Worm (Caenorhabditis elegans): ENCODE results near the gene fipr-2.

DNA sequence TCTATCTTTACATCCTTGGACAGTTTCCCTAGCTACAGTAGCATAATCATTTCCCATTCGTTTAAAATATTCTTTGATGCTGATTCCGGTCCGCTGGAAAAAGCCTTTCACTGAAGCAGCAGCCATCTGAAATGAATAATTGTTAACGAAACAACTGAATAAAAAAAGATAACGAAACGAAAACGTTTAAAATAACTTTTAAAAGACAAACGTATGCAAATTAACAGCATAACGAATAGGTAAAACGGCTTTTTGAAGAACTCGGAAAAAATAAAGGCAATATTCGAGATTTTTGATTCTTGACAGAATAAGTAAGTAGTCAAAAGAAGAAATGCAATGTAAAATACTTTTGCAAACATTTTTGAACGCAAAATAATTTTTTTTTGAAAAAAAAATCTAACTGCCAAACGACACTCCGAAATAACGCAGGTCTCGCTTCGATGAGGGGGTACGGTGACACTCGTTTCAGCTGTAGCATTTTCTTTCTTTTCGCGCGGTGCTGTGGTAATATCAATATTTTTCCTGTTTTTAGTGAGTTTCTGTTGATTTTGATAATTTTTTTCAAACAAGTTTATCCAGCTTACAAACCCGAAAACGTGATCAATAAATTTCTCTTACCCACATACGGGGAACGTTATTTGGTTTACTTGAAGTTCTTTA lies 47.1 kb upstream of the fipr-2 start, which contains the start of the genes R04F11.5 and R04F11.2:
- TF ChIP-seq him-1 (tag; optimal IDR thresholded peaks at IDR 0.05) (peak; percentile 76), W03F9.2 (tag; optimal IDR thresholded peaks at IDR 0.05) (peak; percentile 83), dao-5 (tag; optimal IDR thresholded peaks at IDR 0.05) (no peak)
